Worm (Caenorhabditis elegans) whole organism, midembryonic: ENCODE data around the gene C25H3.7.

Experiments
- flt-1 ChIP-seq: fragments of 200-800 bp; sonication (Bioruptor generic); IDR thresholded peaks from 2 replicates; pipeline ENCODE4 v1.3.6; 2022; ENCODE audit warnings: missing genetic modification characterization, missing compliant biosample characterization
- klf-2 ChIP-seq: fragments of 200-800 bp; sonication (Bioruptor generic); conservative IDR thresholded peaks from 2 replicates; pipeline ENCODE4 v1.3.6; 2022; ENCODE audit warnings: missing genetic modification reagents, missing genetic modification characterization, missing compliant biosample characterization
- med-1 ChIP-seq: sonication (generic microtip); optimal IDR thresholded peaks from 2 replicates; lab custom pipeline; 2017; ENCODE audit warnings: missing genetic modification characterization, mild to moderate bottlenecking, missing compliant biosample characterization, antibody characterized with exemption, missing genetic modification reagents; ENCODE audit not compliant: insufficient read depth
- ref-1 ChIP-seq: fragments of 200-800 bp; sonication (Bioruptor generic); conservative IDR thresholded peaks from 2 replicates; pipeline ENCODE4 v1.3.6; 2022; ENCODE audit warnings: missing genetic modification reagents, missing genetic modification characterization, missing compliant biosample characterization
- ztf-23 ChIP-seq: fragments of 200-800 bp; sonication (Bioruptor generic); IDR thresholded peaks from 2 replicates; pipeline ENCODE4 v1.3.6; 2022; ENCODE audit warnings: missing genetic modification reagents, missing genetic modification characterization, missing compliant biosample characterization
- ztf-29 ChIP-seq: fragments of 200-800 bp; sonication (Bioruptor generic); IDR thresholded peaks from 2 replicates; pipeline ENCODE4 v1.3.6; 2022; ENCODE audit warnings: missing genetic modification reagents, missing genetic modification characterization, missing compliant biosample characterization

DNA sequence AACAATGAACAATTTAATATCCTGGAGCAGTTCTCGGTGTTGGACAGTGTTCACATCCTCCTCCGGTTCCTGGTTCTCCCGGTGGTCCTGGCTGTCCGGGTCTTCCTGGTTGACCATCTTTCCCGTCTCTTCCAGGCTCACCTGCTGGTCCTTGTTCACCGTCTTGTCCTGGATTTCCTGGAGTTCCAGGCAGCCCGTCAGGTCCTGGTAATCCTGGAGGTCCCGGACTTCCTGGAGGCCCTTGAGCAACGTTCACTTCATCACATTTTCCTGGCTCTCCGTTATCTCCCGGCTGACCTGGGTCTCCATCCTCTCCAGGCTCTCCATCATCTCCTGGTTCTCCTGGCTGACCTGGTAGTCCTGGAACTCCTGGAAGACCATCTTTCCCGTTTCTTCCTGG, 17.3 kb downstream of the C25H3.7 start:
- TF ChIP-seq ref-1 (GFP tag; lab: Robert Waterston, UW) (no peak), klf-2 (no peak), flt-1 (GFP tag; lab: Robert Waterston, UW) (no peak), ztf-29 (GFP tag; lab: Robert Waterston, UW) (no peak), med-1 (no peak), ztf-23 (GFP tag; lab: Robert Waterston, UW) (no peak)
